Worm (Caenorhabditis elegans) whole organism, L4 larva: ENCODE results near the gene C29E4.9.

Source experiments
- dpl-1 ChIP-seq: fragments of 150-350 bp; optimal IDR thresholded peaks from 2 replicates; lab custom pipeline; 2014; ENCODE audit warnings: missing biosample characterization, missing genetic modification reagents, missing genetic modification characterization
- egl-27 ChIP-seq: sonication (generic microtip); optimal IDR thresholded peaks from 3 replicates; lab custom pipeline; 2017; ENCODE audit warnings: missing biosample characterization, missing genetic modification reagents, missing genetic modification characterization
- fkh-10 ChIP-seq: fragments of 150-350 bp; optimal IDR thresholded peaks from 2 replicates; lab custom pipeline; 2014; ENCODE audit warnings: missing biosample characterization, missing genetic modification reagents, missing genetic modification characterization
- lin-39 ChIP-seq: fragments of 150-350 bp; optimal IDR thresholded peaks from 2 replicates; lab custom pipeline; 2014; ENCODE audit warnings: missing biosample characterization, missing genetic modification reagents, missing genetic modification characterization
- skn-1 ChIP-seq: fragments of 150-350 bp; optimal IDR thresholded peaks from 2 replicates; lab custom pipeline; 2014; ENCODE audit warnings: missing biosample characterization, missing genetic modification characterization
- snpc-4 ChIP-seq: fragments of 150-350 bp; optimal IDR thresholded peaks from 2 replicates; lab custom pipeline; 2014; ENCODE audit warnings: missing biosample characterization, missing genetic modification characterization
- unc-62 ChIP-seq, 3 experiments: fragments of 150-350 bp in 1 of 3; sonication (generic microtip); optimal IDR thresholded peaks in 2 of 3; peaks in 1 of 3; 1 replicate in 1 of 3; 2 replicates in 2 of 3; lab custom pipeline; 2014 to 2017; ENCODE audit warnings: missing biosample characterization in 3 of 3, missing genetic modification characterization in 3 of 3, missing genetic modification reagents in 3 of 3, missing genotype in 1 of 3

ce11 chrIII:7907515-7907914, 49.4 kb downstream of the C29E4.9 start, which contains the start of gene pcp-5:
- no peak for TF ChIP-seq fkh-10 (GFP tag; lab: Kevin White, UChicago)
- TF ChIP-seq snpc-4: no peak
- no peak for TF ChIP-seq skn-1 (tag; lab: Kevin White, UChicago)
- TF ChIP-seq dpl-1 (GFP tag; lab: Kevin White, UChicago): no peak
- TF ChIP-seq unc-62 (GFP tag; optimal IDR thresholded peaks at IDR 0.05 in 1 of 2; lab: Kevin White, UChicago): no peak
- no peak for TF ChIP-seq unc-62 (tag; optimal IDR thresholded peaks at IDR 0.05; lab: Kevin White, UChicago)
- no peak for TF ChIP-seq egl-27 (tag; lab: Kevin White, UChicago)
- no peak for TF ChIP-seq lin-39
